Fruit fly (Drosophila melanogaster): ENCODE data around the gene Bub1.

DNA sequence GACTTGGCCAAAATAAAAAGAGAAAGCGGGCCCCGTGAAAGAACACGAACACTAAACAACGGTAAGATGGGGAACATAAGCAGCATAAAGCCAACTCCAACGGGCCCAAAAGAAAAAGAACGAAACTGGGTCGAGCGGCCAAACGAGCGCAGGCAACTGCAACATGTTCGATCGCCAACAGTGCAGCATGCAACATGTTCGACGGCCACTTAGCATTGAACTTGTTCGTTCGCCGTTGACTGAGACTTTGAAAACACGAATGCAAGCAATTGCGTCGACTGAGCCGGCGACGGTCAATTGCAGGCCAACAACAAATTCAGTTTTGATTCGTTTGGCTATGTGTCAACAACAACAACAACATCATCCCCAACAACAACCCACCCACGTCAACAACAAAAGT is 10.1 kb downstream of the Bub1 start, which contains the start of gene vri:
- TF ChIP-seq usp (GFP tag; optimal IDR thresholded peaks at IDR 0.05), result no peak
- no peak for TF ChIP-seq CrebA (GFP tag; optimal IDR thresholded peaks at IDR 0.05; ENCODE audit: borderline replicate concordance)
